Worm (Caenorhabditis elegans): ENCODE measurements around the gene fbxa-59.

ce11 chrIII:941958-942357, 1.3 kb downstream of the fbxa-59 start:
- TF ChIP-seq ces-1 (GFP tag; optimal IDR thresholded peaks at IDR 0.05), result no peak
- TF ChIP-seq T26A8.4 (GFP tag; IDR thresholded peaks at IDR 0.05), result no peak
- no peak for TF ChIP-seq vab-7 (GFP tag; IDR thresholded peaks at IDR 0.05)

Data from whole organism, L4 larva.